Worm (Caenorhabditis elegans) whole organism, L4 larva: ENCODE data around the gene ZK250.14.
"Not testable (repeated sequence)": the region's sequence is repeated elsewhere in the genome, so short reads cannot be mapped to it uniquely, and the experiment has no call there.

Source experiments
- D1046.2 ChIP-seq: fragments of 200-800 bp; sonication (Bioruptor generic); IDR thresholded peaks from 2 replicates; pipeline ENCODE4 v1.3.6; 2022; ENCODE audit warnings: missing genetic modification characterization, missing compliant biosample characterization
- F37D6.2 ChIP-seq: sonication (generic microtip); optimal IDR thresholded peaks from 2 replicates; lab custom pipeline; 2016; ENCODE audit warnings: mild to moderate bottlenecking, missing genetic modification characterization, missing compliant biosample characterization
- T20F7.1 ChIP-seq: fragments of 200-800 bp; sonication (Bioruptor generic); optimal IDR thresholded peaks from 2 replicates; lab custom pipeline; 2018; ENCODE audit warnings: mild to moderate bottlenecking, missing genetic modification characterization, missing compliant biosample characterization
- T26A8.4 ChIP-seq: fragments of 200-800 bp; sonication (Bioruptor generic); IDR thresholded peaks from 2 replicates; pipeline ENCODE4 v1.3.6; 2022; ENCODE audit warnings: missing genetic modification characterization, missing compliant biosample characterization
- Y48G9A.11 ChIP-seq: fragments of 200-800 bp; sonication (Bioruptor generic); IDR thresholded peaks from 2 replicates; pipeline ENCODE4 v1.3.6; 2022; ENCODE audit warnings: missing genetic modification reagents, missing genetic modification characterization, missing compliant biosample characterization
- Y75B8A.6 ChIP-seq: fragments of 200-800 bp; sonication (Bioruptor generic); IDR thresholded peaks from 2 replicates; pipeline ENCODE4 v1.3.6; 2022; ENCODE audit warnings: missing genetic modification reagents, missing genetic modification characterization, missing compliant biosample characterization
- aha-1 ChIP-seq: fragments of 150-350 bp; peaks from one replicate; lab custom pipeline; 2014; ENCODE audit warnings: missing biosample characterization, missing genetic modification characterization
- arid-1 ChIP-seq: fragments of 200-800 bp; sonication (Bioruptor generic); conservative IDR thresholded peaks from 2 replicates; pipeline ENCODE4 v1.3.6; 2022; ENCODE audit warnings: missing genetic modification reagents, missing genetic modification characterization, missing compliant biosample characterization
- ceh-28 ChIP-seq: fragments of 150-350 bp; optimal IDR thresholded peaks from 2 replicates; lab custom pipeline; 2014; ENCODE audit warnings: missing biosample characterization, missing genetic modification reagents, missing genetic modification characterization
- ceh-44 ChIP-seq: fragments of 200-800 bp; sonication (Bioruptor generic); IDR thresholded peaks from 2 replicates; pipeline ENCODE4 v1.3.6; 2022; ENCODE audit warnings: missing genetic modification reagents, missing genetic modification characterization, missing compliant biosample characterization
- ces-1 ChIP-seq: fragments of 150-350 bp; sonication (generic microtip); optimal IDR thresholded peaks from 4 replicates; lab custom pipeline; 2014; ENCODE audit warnings: missing biosample characterization, missing genetic modification reagents, missing genetic modification characterization
- daf-12 ChIP-seq: fragments of 150-350 bp; optimal IDR thresholded peaks from 2 replicates; lab custom pipeline; 2014; ENCODE audit warnings: missing biosample characterization, missing genetic modification reagents, missing genetic modification characterization
- daf-16 ChIP-seq, 3 experiments: sonication (generic microtip); optimal IDR thresholded peaks; 2 replicates each; lab custom pipeline; 2016 to 2017; ENCODE audit warnings: missing genetic modification characterization in 3 of 3, missing genetic modification reagents in 3 of 3, mild to moderate bottlenecking in 2 of 3, missing compliant biosample characterization in 2 of 3, missing biosample characterization in 1 of 3, moderate library complexity in 1 of 3
- daf-8 ChIP-seq: fragments of 200-800 bp; sonication (Bioruptor generic); IDR thresholded peaks from 2 replicates; pipeline ENCODE4 v1.3.6; 2022; ENCODE audit warnings: missing genetic modification characterization, missing compliant biosample characterization
- dmd-6 ChIP-seq: fragments of 200-800 bp; sonication (Bioruptor generic); IDR thresholded peaks from 2 replicates; pipeline ENCODE4 v1.3.6; 2022; ENCODE audit warnings: missing genetic modification reagents, missing genetic modification characterization, missing compliant biosample characterization
- duxl-1 ChIP-seq: sonication (generic microtip); optimal IDR thresholded peaks from 2 replicates; lab custom pipeline; 2016; ENCODE audit warnings: mild to moderate bottlenecking, missing genetic modification characterization, moderate library complexity, missing compliant biosample characterization; ENCODE audit not compliant: poor library complexity
- hlh-11 ChIP-seq: fragments of 200-800 bp; sonication (Bioruptor generic); optimal IDR thresholded peaks from 2 replicates; lab custom pipeline; 2018; ENCODE audit warnings: mild to moderate bottlenecking, missing genetic modification characterization, missing compliant biosample characterization
- hmg-1.1 ChIP-seq: fragments of 200-800 bp; sonication (Bioruptor generic); IDR thresholded peaks from 2 replicates; pipeline ENCODE4 v1.3.6; 2022; ENCODE audit warnings: missing genetic modification reagents, missing genetic modification characterization, missing compliant biosample characterization
- lin-1 ChIP-seq: fragments of 200-800 bp; sonication (Bioruptor generic); IDR thresholded peaks from 2 replicates; pipeline ENCODE4 v1.3.6; 2022; ENCODE audit warnings: missing genetic modification reagents, missing genetic modification characterization, missing compliant biosample characterization
- lin-38 ChIP-seq: fragments of 200-800 bp; sonication (Bioruptor generic); IDR thresholded peaks from 2 replicates; pipeline ENCODE4 v1.3.6; 2022; ENCODE audit warnings: missing genetic modification reagents, missing genetic modification characterization, missing compliant biosample characterization
- mxl-3 ChIP-seq: fragments of 200-800 bp; sonication (Bioruptor generic); optimal IDR thresholded peaks from 2 replicates; lab custom pipeline; 2018; ENCODE audit warnings: mild to moderate bottlenecking, missing genetic modification characterization, missing compliant biosample characterization
- nhr-10 ChIP-seq: fragments of 150-350 bp; optimal IDR thresholded peaks from 2 replicates; lab custom pipeline; 2014; ENCODE audit warnings: missing biosample characterization, missing genetic modification characterization
- nhr-28 ChIP-seq: fragments of 150-350 bp; optimal IDR thresholded peaks from 2 replicates; lab custom pipeline; 2014; ENCODE audit warnings: missing biosample characterization, missing genetic modification characterization
- nhr-41 ChIP-seq: fragments of 200-800 bp; sonication (Bioruptor generic); IDR thresholded peaks from 2 replicates; pipeline ENCODE4 v1.3.6; 2022; ENCODE audit warnings: missing genetic modification reagents, missing genetic modification characterization, missing compliant biosample characterization
- nhr-42 ChIP-seq: fragments of 200-800 bp; sonication (Bioruptor generic); IDR thresholded peaks from 2 replicates; pipeline ENCODE4 v1.3.6; 2022; ENCODE audit warnings: missing genetic modification characterization, missing compliant biosample characterization
- nhr-48 ChIP-seq: sonication (generic microtip); optimal IDR thresholded peaks from 2 replicates; lab custom pipeline; 2016; ENCODE audit warnings: mild to moderate bottlenecking, missing genetic modification characterization, missing compliant biosample characterization
- nhr-6 ChIP-seq: fragments of 150-350 bp; optimal IDR thresholded peaks from 2 replicates; lab custom pipeline; 2014; ENCODE audit warnings: missing biosample characterization, missing genetic modification characterization
- nhr-77 ChIP-seq: fragments of 150-350 bp; optimal IDR thresholded peaks from 2 replicates; lab custom pipeline; 2014; ENCODE audit warnings: missing biosample characterization, missing genetic modification characterization
- php-3 ChIP-seq: fragments of 200-800 bp; sonication (Bioruptor generic); IDR thresholded peaks from 2 replicates; pipeline ENCODE4 v1.3.6; 2022; ENCODE audit warnings: missing genetic modification reagents, missing genetic modification characterization, missing compliant biosample characterization
- pqm-1 ChIP-seq: sonication (generic microtip); optimal IDR thresholded peaks from 2 replicates; lab custom pipeline; 2017; ENCODE audit warnings: missing biosample characterization, missing genetic modification characterization
- tra-1 ChIP-seq: fragments of 200-800 bp; sonication (Bioruptor generic); IDR thresholded peaks from 2 replicates; pipeline ENCODE4 v1.3.6; 2022; ENCODE audit warnings: missing genetic modification reagents, missing genetic modification characterization, missing compliant biosample characterization
- unc-130 ChIP-seq: sonication (generic microtip); optimal IDR thresholded peaks from 2 replicates; lab custom pipeline; 2016; ENCODE audit warnings: missing genetic modification reagents, missing genetic modification characterization, missing compliant biosample characterization
- zag-1 ChIP-seq: fragments of 150-350 bp; optimal IDR thresholded peaks from 2 replicates; lab custom pipeline; 2014; ENCODE audit warnings: missing biosample characterization, missing genetic modification characterization
- zip-11 ChIP-seq: fragments of 200-800 bp; sonication (Bioruptor generic); IDR thresholded peaks from 2 replicates; pipeline ENCODE4 v1.3.6; 2022; ENCODE audit warnings: missing genetic modification characterization, missing compliant biosample characterization

ZK250.14 gene

DNA sequence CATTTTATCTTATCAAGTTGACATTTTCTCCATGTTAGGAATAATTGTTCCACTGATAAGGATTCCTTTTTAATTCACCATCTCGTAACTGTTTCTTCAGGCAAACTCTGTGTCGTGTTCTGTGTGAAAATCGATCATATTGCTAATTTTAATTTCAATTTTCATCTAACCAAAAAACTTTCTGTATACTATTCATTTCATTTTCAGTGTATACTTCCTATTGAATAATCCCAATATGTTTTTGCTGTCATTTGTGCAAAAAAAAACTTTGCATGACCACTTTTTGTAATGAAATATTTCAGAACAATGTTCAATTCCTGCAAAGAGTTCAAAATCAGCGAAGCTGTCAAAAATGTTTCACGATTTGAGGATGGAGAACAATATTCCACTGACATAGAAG, 42.0 kb upstream of the ZK250.14 start, which contains the start of gene Y16E11A.4:
Y16E11A.4 (plus strand) TSS at position 301 of the 400 bp plus-strand sequence.
- peak; percentile 27 for TF ChIP-seq pqm-1
- TF ChIP-seq nhr-10 (tag; lab: Kevin White, UChicago) = no peak

- not testable (repeated sequence) for TF ChIP-seq Y48G9A.11; zip-11 (GFP tag; lab: Robert Waterston, UW); zag-1 (tag; lab: Kevin White, UChicago)
These were observed 10.6 kb upstream of the ZK250.14 start, which contains the start of gene math-49 for ce11 chrII:1955568-1955967. math-49 (minus strand) TSS chrII:1955668.

DNA sequence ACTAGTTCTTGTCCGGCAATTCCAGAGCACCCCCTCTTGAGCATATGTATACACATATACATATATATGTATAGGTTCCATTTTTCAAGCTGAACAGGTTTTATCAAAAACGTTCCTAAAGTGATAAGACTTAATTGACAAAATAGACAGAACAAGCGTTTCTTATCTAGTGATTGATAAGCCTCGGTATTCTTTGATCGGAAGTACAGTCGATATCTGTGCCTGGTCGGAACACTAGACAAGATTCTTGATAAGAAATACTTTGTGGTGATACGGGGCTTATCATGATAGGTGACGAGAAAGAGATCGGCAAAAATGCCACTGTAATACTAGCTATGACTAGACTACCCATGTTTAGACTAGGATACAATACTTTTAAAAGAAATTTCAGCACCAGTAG, 4.1 kb upstream of the ZK250.14 start:
- TF ChIP-seq nhr-28 (tag; lab: Kevin White, UChicago) = peak; percentile 83
- TF ChIP-seq hmg-1.1 (GFP tag; lab: Robert Waterston, UW) = no peak
- no peak for TF ChIP-seq F37D6.2 (tag; lab: Kevin White, UChicago)
- peak; percentile 88 for TF ChIP-seq tra-1 (GFP tag; lab: Robert Waterston, UW)
- no peak for TF ChIP-seq ceh-44
- no peak for TF ChIP-seq daf-12 (tag; lab: Kevin White, UChicago)
- TF ChIP-seq dmd-6 = peak; percentile 92
- no peak for TF ChIP-seq ces-1 (GFP tag; lab: Kevin White, UChicago)
- no peak for TF ChIP-seq nhr-48 (tag; lab: Kevin White, UChicago)
- TF ChIP-seq nhr-77 = peak; percentile 48
- TF ChIP-seq daf-16 (GFP tag; optimal IDR thresholded peaks at IDR 0.05; lab: Kevin White, UChicago) = no peak
- TF ChIP-seq daf-16 (tag; optimal IDR thresholded peaks at IDR 0.05; lab: Kevin White, UChicago) = peak; percentile 61
- no peak for TF ChIP-seq arid-1 (GFP tag; lab: Robert Waterston, UW)
- no peak for TF ChIP-seq D1046.2 (GFP tag; lab: Robert Waterston, UW)
- TF ChIP-seq hlh-11 (tag; lab: Kevin White, UChicago) = peak; percentile 78
- peak; percentile 5 for TF ChIP-seq nhr-6 (tag; lab: Kevin White, UChicago)
- TF ChIP-seq lin-1 (GFP tag; lab: Robert Waterston, UW) = peak; percentile 96
- TF ChIP-seq duxl-1 (tag; lab: Kevin White, UChicago) = peak; percentile 79
- TF ChIP-seq aha-1 (tag; lab: Kevin White, UChicago) = peak; percentile 26
- TF ChIP-seq Y75B8A.6 = 0 out of 2 replicates have a peak, but pooled peaks have one; percentile 64
- peak; percentile 12 for TF ChIP-seq mxl-3 (GFP tag; lab: Kevin White, UChicago)
- TF ChIP-seq lin-38 (GFP tag; lab: Robert Waterston, UW) = no peak
- TF ChIP-seq nhr-42 = no peak
- peak; percentile 87 for TF ChIP-seq pqm-1
- TF ChIP-seq php-3 (GFP tag; lab: Robert Waterston, UW) = peak; percentile 88
- TF ChIP-seq, all 104 proteins: peak for 14

DNA sequence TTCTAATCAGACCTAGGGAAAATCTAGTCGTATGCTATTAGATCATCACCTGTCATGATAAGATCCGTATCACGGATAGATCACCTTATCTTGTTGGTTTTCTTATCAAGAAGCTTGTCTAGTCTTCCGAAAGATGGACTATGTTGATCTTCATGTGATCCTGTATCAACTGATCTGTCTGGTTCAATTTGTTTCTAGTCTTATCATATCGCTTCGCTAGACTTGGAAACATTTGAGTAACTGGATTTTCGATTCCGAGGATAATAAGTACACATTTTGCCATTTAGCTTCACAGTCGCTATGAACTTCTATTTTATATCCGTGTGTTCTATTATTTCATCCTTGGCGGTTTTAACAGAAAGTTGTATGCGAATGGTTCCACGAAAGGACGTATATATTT, 3.4 kb upstream of the ZK250.14 start, which contains the start of gene ZK250.2:
ZK250.2 (plus strand) TSS at position 301 of the 400 bp plus-strand sequence.
- not testable (repeated sequence) for TF ChIP-seq aha-1 (tag; lab: Kevin White, UChicago); daf-8 (GFP tag; lab: Robert Waterston, UW); unc-130 (GFP tag; lab: Kevin White, UChicago)

DNA sequence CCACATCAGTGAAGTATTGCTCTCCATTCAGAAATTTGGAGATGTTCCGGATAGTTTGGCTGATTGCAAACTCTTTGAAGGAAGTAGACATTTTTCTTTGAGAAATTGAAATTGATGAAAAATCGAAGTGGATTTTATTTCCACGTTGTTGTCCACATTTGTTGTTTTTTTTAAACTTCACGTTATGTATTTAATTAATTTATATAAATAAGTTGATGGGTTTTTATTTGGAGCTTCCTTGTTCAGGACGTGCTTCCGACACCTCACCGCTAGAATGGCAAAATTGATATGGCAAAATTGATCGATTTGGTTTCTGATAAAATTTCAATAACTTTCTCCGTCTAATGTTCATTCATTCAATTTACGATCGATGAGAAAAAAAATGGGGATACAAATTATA, 1.4 kb upstream of the ZK250.14 start, which contains the start of gene math-48:
math-48 (minus strand) TSS at position 101 of the 400 bp plus-strand sequence.
- TF ChIP-seq T26A8.4 (GFP tag; lab: Robert Waterston, UW) = no peak
- no peak for TF ChIP-seq zag-1 (tag; lab: Kevin White, UChicago)
- TF ChIP-seq nhr-41 (GFP tag; lab: Robert Waterston, UW) = no peak
- TF ChIP-seq ceh-28 (tag; lab: Kevin White, UChicago) = no peak
- TF ChIP-seq T20F7.1 = no peak
